Fruit fly (Drosophila melanogaster) whole organism, prepupa: ENCODE measurements around the gene yellow-c.

Experiments
- Blimp-1 ChIP-seq: fragments of 200-800 bp; sonication (Bioruptor generic); optimal IDR thresholded peaks from 3 replicates; lab custom pipeline; 2017; ENCODE audit warnings: missing biosample characterization, missing genetic modification characterization, mild to moderate bottlenecking, moderate library complexity, missing genetic modification reagents
- CG10631 ChIP-seq: fragments of 200-800 bp; sonication (Bioruptor generic); optimal IDR thresholded peaks from 2 replicates; lab custom pipeline; 2016; ENCODE audit warnings: missing biosample characterization, missing genetic modification characterization
- CG10669 ChIP-seq: fragments of 200-800 bp; sonication (Bioruptor generic); optimal IDR thresholded peaks from 3 replicates; lab custom pipeline; 2018; ENCODE audit warnings: missing biosample characterization, mild to moderate bottlenecking, missing genetic modification characterization, moderate library complexity
- CG11762 ChIP-seq: fragments of 200-800 bp; sonication (Bioruptor generic); optimal IDR thresholded peaks from 3 replicates; lab custom pipeline; 2016; ENCODE audit warnings: missing biosample characterization, missing genetic modification characterization; ENCODE audit not compliant: insufficient read depth
- CG11902 ChIP-seq: fragments of 200-800 bp; sonication (Bioruptor generic); optimal IDR thresholded peaks from 3 replicates; lab custom pipeline; 2016; ENCODE audit warnings: missing biosample characterization, missing genetic modification characterization
- CG15336 ChIP-seq: fragments of 200-800 bp; sonication (Bioruptor generic); IDR thresholded peaks from 2 replicates; pipeline ENCODE4 v1.3.6; 2022; ENCODE audit warnings: missing biosample characterization, missing genetic modification characterization
- CG16779 ChIP-seq: fragments of 200-800 bp; sonication (Bioruptor generic); optimal IDR thresholded peaks from 3 replicates; lab custom pipeline; 2017; ENCODE audit warnings: missing biosample characterization, mild to moderate bottlenecking, missing genetic modification characterization
- CG3032 ChIP-seq: fragments of 200-800 bp; optimal IDR thresholded peaks from 2 replicates; lab custom pipeline; 2019; ENCODE audit warnings: missing biosample characterization, mild to moderate bottlenecking, missing genetic modification characterization, moderate library complexity
- CG32006 ChIP-seq: fragments of 200-800 bp; sonication (Bioruptor generic); optimal IDR thresholded peaks from 3 replicates; lab custom pipeline; 2017; ENCODE audit warnings: missing biosample characterization, mild to moderate bottlenecking, missing genetic modification characterization
- CG34406 ChIP-seq: fragments of 200-800 bp; sonication (Bioruptor generic); optimal IDR thresholded peaks from 3 replicates; lab custom pipeline; 2016; ENCODE audit warnings: missing biosample characterization, missing genetic modification characterization
- CG3919 ChIP-seq: fragments of 200-800 bp; sonication (Bioruptor generic); optimal IDR thresholded peaks from 3 replicates; lab custom pipeline; 2016; ENCODE audit warnings: missing biosample characterization, missing genetic modification characterization
- CG6163 ChIP-seq: fragments of 200-800 bp; sonication (Bioruptor generic); IDR thresholded peaks from 3 replicates; pipeline ENCODE4 v1.3.6; 2022; ENCODE audit warnings: missing biosample characterization, missing genetic modification characterization
- CG6276 ChIP-seq: fragments of 200-800 bp; sonication (Bioruptor generic); optimal IDR thresholded peaks from 2 replicates; lab custom pipeline; 2017; ENCODE audit warnings: missing biosample characterization, mild to moderate bottlenecking, missing genetic modification characterization
- CG6808 ChIP-seq: fragments of 200-800 bp; sonication (Bioruptor generic); optimal IDR thresholded peaks from 3 replicates; lab custom pipeline; 2017; ENCODE audit warnings: missing biosample characterization, missing genetic modification characterization, mild to moderate bottlenecking, moderate library complexity, missing genetic modification reagents
- CG6854 ChIP-seq: fragments of 200-800 bp; sonication (Bioruptor generic); optimal IDR thresholded peaks from 2 replicates; lab custom pipeline; 2017; ENCODE audit warnings: missing biosample characterization, mild to moderate bottlenecking, missing genetic modification characterization
- CG7368 ChIP-seq: fragments of 200-800 bp; sonication (Bioruptor generic); optimal IDR thresholded peaks from 3 replicates; lab custom pipeline; 2016; ENCODE audit warnings: missing biosample characterization, missing genetic modification characterization
- CG8119 ChIP-seq: fragments of 200-800 bp; sonication (Bioruptor generic); IDR thresholded peaks from 3 replicates; pipeline ENCODE4 v1.3.6; 2022; ENCODE audit warnings: missing biosample characterization, missing genetic modification characterization
- CG8319 ChIP-seq: fragments of 200-800 bp; sonication (Bioruptor generic); optimal IDR thresholded peaks from 3 replicates; lab custom pipeline; 2016; ENCODE audit warnings: missing biosample characterization, missing genetic modification characterization
- CG8632 ChIP-seq: fragments of 200-800 bp; sonication (Bioruptor generic); optimal IDR thresholded peaks from 3 replicates; lab custom pipeline; 2016; ENCODE audit warnings: missing biosample characterization, missing genetic modification characterization
- CG9139 ChIP-seq: fragments of 200-800 bp; sonication (Bioruptor generic); optimal IDR thresholded peaks from 3 replicates; lab custom pipeline; 2017; ENCODE audit warnings: missing biosample characterization, mild to moderate bottlenecking, missing genetic modification characterization
- Eip78C ChIP-seq: fragments of 200-800 bp; sonication (Bioruptor generic); peaks from one replicate; lab custom pipeline; 2016; ENCODE audit warnings: missing biosample characterization, missing genetic modification characterization
- Eip93F ChIP-seq: fragments of 200-800 bp; sonication (Bioruptor generic); optimal IDR thresholded peaks from 2 replicates; lab custom pipeline; 2016; ENCODE audit warnings: missing biosample characterization, mild to moderate bottlenecking, missing genetic modification characterization
- Hr38 ChIP-seq: sonication (Bioruptor generic); optimal IDR thresholded peaks from 2 replicates; lab custom pipeline; 2016; ENCODE audit warnings: missing biosample characterization, missing genetic modification characterization
- Hr39 ChIP-seq: fragments of 200-800 bp; sonication (Bioruptor generic); optimal IDR thresholded peaks from 2 replicates; lab custom pipeline; 2016; ENCODE audit warnings: missing biosample characterization, missing genetic modification characterization
- Hr4 ChIP-seq: fragments of 200-800 bp; sonication (Bioruptor generic); optimal IDR thresholded peaks from 3 replicates; lab custom pipeline; 2016; ENCODE audit warnings: missing biosample characterization, missing genetic modification characterization
- Lpt ChIP-seq: fragments of 200-800 bp; sonication (Bioruptor generic); optimal IDR thresholded peaks from 3 replicates; lab custom pipeline; 2016; ENCODE audit warnings: missing biosample characterization, missing genetic modification characterization
- Met ChIP-seq: fragments of 200-800 bp; sonication (Bioruptor generic); optimal IDR thresholded peaks from 3 replicates; lab custom pipeline; 2016; ENCODE audit warnings: missing biosample characterization, missing genetic modification characterization
- Smox ChIP-seq: fragments of 200-800 bp; sonication (Bioruptor generic); optimal IDR thresholded peaks from 3 replicates; lab custom pipeline; 2016; ENCODE audit warnings: missing biosample characterization, missing genetic modification characterization
- Sox102F ChIP-seq: fragments of 200-800 bp; sonication (Bioruptor generic); optimal IDR thresholded peaks from 2 replicates; lab custom pipeline; 2016; ENCODE audit warnings: missing biosample characterization, mild to moderate bottlenecking, missing genetic modification characterization
- Sox14 ChIP-seq: fragments of 200-800 bp; sonication (Bioruptor generic); optimal IDR thresholded peaks from 3 replicates; lab custom pipeline; 2016; ENCODE audit warnings: missing biosample characterization, missing genetic modification characterization
- achi ChIP-seq: fragments of 200-800 bp; sonication (Bioruptor generic); optimal IDR thresholded peaks from 3 replicates; lab custom pipeline; 2016; ENCODE audit warnings: missing biosample characterization, missing genetic modification characterization
- acj6 ChIP-seq: fragments of 200-800 bp; sonication (Bioruptor generic); optimal IDR thresholded peaks from 3 replicates; lab custom pipeline; 2016; ENCODE audit warnings: missing biosample characterization, missing genetic modification characterization
- cyc ChIP-seq: fragments of 200-800 bp; sonication (Bioruptor generic); optimal IDR thresholded peaks from 3 replicates; lab custom pipeline; 2016; ENCODE audit warnings: missing biosample characterization, missing genetic modification characterization
- dsx ChIP-seq: fragments of 200-800 bp; optimal IDR thresholded peaks from 3 replicates; lab custom pipeline; 2019; ENCODE audit warnings: missing biosample characterization, mild to moderate bottlenecking, missing genetic modification characterization, moderate library complexity; ENCODE audit not compliant: poor library complexity, severe bottlenecking
- eg ChIP-seq: fragments of 200-800 bp; sonication (Bioruptor generic); IDR thresholded peaks from 3 replicates; pipeline ENCODE4 v1.3.6; 2022; ENCODE audit warnings: missing biosample characterization, missing genetic modification characterization
- fd85E ChIP-seq: fragments of 200-800 bp; sonication (Bioruptor generic); optimal IDR thresholded peaks from 3 replicates; lab custom pipeline; 2016; ENCODE audit warnings: missing biosample characterization, missing genetic modification characterization
- fkh ChIP-seq: fragments of 200-800 bp; sonication (Bioruptor generic); optimal IDR thresholded peaks from 3 replicates; lab custom pipeline; 2017; ENCODE audit warnings: missing biosample characterization, mild to moderate bottlenecking, missing genetic modification characterization, moderate library complexity
- lz ChIP-seq: fragments of 200-800 bp; sonication (Bioruptor generic); optimal IDR thresholded peaks from 3 replicates; lab custom pipeline; 2016; ENCODE audit warnings: missing biosample characterization, missing genetic modification characterization
- net ChIP-seq: fragments of 200-800 bp; sonication (Bioruptor generic); optimal IDR thresholded peaks from 3 replicates; lab custom pipeline; 2016; ENCODE audit warnings: missing biosample characterization, missing genetic modification characterization
- pdm3 ChIP-seq: fragments of 200-800 bp; sonication (Bioruptor generic); optimal IDR thresholded peaks from 3 replicates; lab custom pipeline; 2016; ENCODE audit warnings: missing biosample characterization, missing genetic modification characterization
- salr ChIP-seq, 2 experiments: fragments of 200-800 bp; sonication (Bioruptor generic); optimal IDR thresholded peaks; 3 replicates each; lab custom pipeline; 2016 to 2018; ENCODE audit warnings: missing biosample characterization in 2 of 2, missing genetic modification characterization in 2 of 2, mild to moderate bottlenecking in 1 of 2
- spab ChIP-seq: fragments of 200-800 bp; sonication (Bioruptor generic); optimal IDR thresholded peaks from 2 replicates; lab custom pipeline; 2017; ENCODE audit warnings: missing biosample characterization, mild to moderate bottlenecking, missing genetic modification characterization, missing genetic modification reagents
- svp ChIP-seq: fragments of 200-800 bp; sonication (Bioruptor generic); peaks from one replicate; lab custom pipeline; 2016; ENCODE audit warnings: missing biosample characterization, missing genetic modification characterization
- vri ChIP-seq: fragments of 200-800 bp; sonication (Bioruptor generic); optimal IDR thresholded peaks from 3 replicates; lab custom pipeline; 2016; ENCODE audit warnings: missing biosample characterization, mild to moderate bottlenecking, missing genetic modification characterization

The yellow-c gene

DNA sequence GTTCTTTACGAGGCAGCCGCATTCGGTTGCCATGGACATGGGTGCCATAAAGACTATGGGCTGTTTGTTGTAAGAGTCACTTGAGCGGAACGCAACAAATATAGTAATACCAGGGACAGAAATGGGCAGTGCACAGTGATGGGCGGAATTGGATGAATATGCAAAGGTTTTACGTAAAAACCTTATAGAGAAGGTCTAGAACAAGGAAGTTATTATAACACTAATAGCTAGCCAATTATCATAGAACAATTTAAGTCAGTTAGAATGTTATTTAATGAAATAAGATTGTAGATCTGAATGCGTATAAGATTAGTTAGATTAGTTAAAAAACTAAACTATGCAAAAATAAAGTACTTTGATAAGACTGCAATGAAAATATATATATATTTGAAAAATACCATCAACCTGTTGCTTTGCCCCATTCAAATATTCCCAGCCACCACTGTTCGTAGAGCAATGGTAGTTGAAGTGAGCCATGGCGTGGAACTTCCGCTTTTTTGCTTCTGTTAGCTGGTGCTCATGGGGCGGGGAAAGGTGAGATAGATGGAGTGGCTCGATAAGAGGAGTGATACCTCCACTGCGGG is 17.7 kb downstream of the yellow-c start:
- TF ChIP-seq CG10631 (peak; percentile 49), fd85E (GFP tag; lab: Kevin White, UChicago) (no peak), Met (GFP tag; lab: Kevin White, UChicago) (no peak), CG8119 (peak; percentile 31; the same call in 1 of the 3 replicates), Lpt (GFP tag; lab: Kevin White, UChicago) (peak; percentile 18)

DNA sequence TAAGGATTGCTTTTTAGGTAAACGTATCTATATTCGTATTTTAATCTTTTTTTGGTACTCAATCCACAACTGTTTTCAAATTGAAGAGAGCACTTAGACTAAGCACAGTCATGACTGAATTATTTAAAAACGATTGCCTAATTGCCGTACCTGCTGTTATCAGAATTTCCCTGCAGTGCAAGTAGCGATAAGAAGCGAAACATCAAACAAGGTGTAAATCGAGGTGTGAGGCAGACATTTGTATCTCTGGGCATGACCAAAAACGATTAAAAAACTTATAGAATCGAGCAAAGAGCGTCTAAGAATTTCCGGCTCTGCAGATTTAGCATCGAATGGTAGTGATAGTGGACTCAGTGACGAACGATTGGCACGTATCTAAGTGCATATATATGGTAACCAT is 19.9 kb downstream of the yellow-c start:
- no peak for TF ChIP-seq Eip78C (GFP tag; lab: Kevin White, UChicago)
- no peak for TF ChIP-seq cyc
- no peak for TF ChIP-seq CG34406 (GFP tag; lab: Kevin White, UChicago)
- no peak for TF ChIP-seq dsx (GFP tag; lab: Kevin White, UChicago)
- no peak for TF ChIP-seq Hr39 (GFP tag; lab: Kevin White, UChicago)
- TF ChIP-seq Smox (GFP tag; lab: Kevin White, UChicago), result no peak
- TF ChIP-seq CG11762 (GFP tag; lab: Kevin White, UChicago), result no peak
- TF ChIP-seq, all 60 proteins: peak for 0

DNA sequence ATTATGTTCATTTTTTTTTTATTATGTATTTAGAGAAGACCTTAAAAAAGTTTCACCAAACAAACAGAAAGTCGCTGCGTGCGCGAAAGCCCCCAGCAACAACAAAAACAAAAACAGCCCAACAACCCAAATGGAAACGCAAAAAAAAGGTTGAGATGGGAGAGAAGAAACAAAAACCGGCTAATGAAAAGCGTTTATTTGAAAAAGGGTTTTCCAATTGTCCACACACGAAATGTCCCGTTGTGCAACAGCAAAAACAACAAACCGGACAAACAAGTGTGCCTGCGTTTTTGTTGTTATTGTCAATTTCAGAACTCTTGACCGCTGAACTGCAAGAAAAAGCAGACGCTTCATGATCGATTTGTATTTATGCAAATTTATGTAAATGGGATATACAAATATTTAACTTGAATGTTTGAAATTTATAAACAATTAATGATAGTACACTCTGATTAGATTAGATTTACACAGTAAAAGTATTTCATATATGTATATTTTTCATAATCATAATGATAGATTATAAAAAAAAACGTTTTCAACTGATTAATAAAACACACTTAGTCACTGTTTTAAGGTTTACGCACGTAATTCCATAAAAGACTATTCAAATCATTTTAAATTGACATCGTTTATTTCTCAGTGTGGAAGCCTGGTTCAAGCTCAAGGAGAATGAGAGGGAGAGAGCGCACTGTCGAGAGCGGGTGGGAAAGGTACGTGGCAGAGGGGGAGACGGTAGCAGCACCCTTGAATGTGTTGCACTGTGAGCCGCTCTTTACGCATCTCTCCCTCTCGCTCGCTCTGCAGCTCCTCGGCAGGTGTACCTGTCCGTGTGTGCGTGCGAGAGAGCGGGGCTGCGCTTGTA is 21.4 kb downstream of the yellow-c start:
- TF ChIP-seq CG8319 (peak; percentile 76), CG6808 (GFP tag; lab: Kevin White, UChicago) (peak; percentile 90), CG11902 (peak; percentile 77), lz (GFP tag; lab: Kevin White, UChicago) (peak; percentile 74), CG7368 (GFP tag; lab: Kevin White, UChicago) (peak; percentile 85), salr (GFP tag; optimal IDR thresholded peaks at IDR 0.05; lab: Kevin White, UChicago) (peak; percentile 28 to 92), CG8119 (peak; percentile 94), CG34406 (GFP tag; lab: Kevin White, UChicago) (peak; percentile 86), CG10631 (peak; percentile 87), Met (GFP tag; lab: Kevin White, UChicago) (peak; percentile 84), CG6276 (GFP tag; lab: Kevin White, UChicago) (peak; percentile 86), Sox14 (GFP tag; lab: Kevin White, UChicago) (peak; percentile 71), net (GFP tag; lab: Kevin White, UChicago) (peak; percentile 86), CG10669 (GFP tag; lab: Kevin White, UChicago) (peak; percentile 84), CG8632 (peak; percentile 85), acj6 (GFP tag; lab: Kevin White, UChicago) (peak; percentile 88), CG3032 (peak; percentile 87), Smox (GFP tag; lab: Kevin White, UChicago) (peak; percentile 79), Eip93F (GFP tag; lab: Kevin White, UChicago) (peak; percentile 67), CG3919 (peak; percentile 91), CG32006 (GFP tag; lab: Kevin White, UChicago) (peak; percentile 91), Hr4 (GFP tag; lab: Kevin White, UChicago) (peak; percentile 83), spab (peak; percentile 86), fkh (GFP tag; lab: Kevin White, UChicago) (peak; percentile 19), svp (GFP tag; lab: Kevin White, UChicago) (peak; percentile 88), Blimp-1 (GFP tag; lab: Kevin White, UChicago) (peak; percentile 76), CG6163 (GFP tag; lab: Robert Waterston, UW) (peak; percentile 89; the same call in 2 of the 3 replicates), CG9139 (GFP tag; lab: Kevin White, UChicago) (peak; percentile 73), pdm3 (GFP tag; lab: Kevin White, UChicago) (peak; percentile 78), CG15336 (GFP tag; lab: Robert Waterston, UW) (peak; percentile 94), CG6854 (GFP tag; lab: Kevin White, UChicago) (peak; percentile 67), achi (GFP tag; lab: Kevin White, UChicago) (peak; percentile 91), CG11762 (GFP tag; lab: Kevin White, UChicago) (peak; percentile 84), Hr38 (GFP tag; lab: Kevin White, UChicago) (no peak), vri (GFP tag; lab: Kevin White, UChicago) (peak; percentile 50), Sox102F (GFP tag; lab: Kevin White, UChicago) (peak; percentile 84), CG16779 (tag; lab: Kevin White, UChicago) (peak; percentile 62), Hr39 (GFP tag; lab: Kevin White, UChicago) (peak; percentile 47), eg (peak; percentile 90; the same call in 2 of the 3 replicates)
